Fruit fly (Drosophila melanogaster) whole organism, wandering third instar larva: ENCODE data around the gene Lkr.
A peak's percentile ranks its signal among the peaks of the same experiment; 100 is the strongest.

Source experiments
- Abd-B ChIP-seq: fragments of >200 bp; optimal IDR thresholded peaks from 2 replicates; lab custom pipeline; 2017; ENCODE audit warnings: missing biosample characterization, missing genetic modification characterization
- CG32264 ChIP-seq: fragments of 200-800 bp; sonication (Bioruptor generic); optimal IDR thresholded peaks from 2 replicates; lab custom pipeline; 2016; ENCODE audit warnings: missing biosample characterization, missing genetic modification characterization
- CG9705 ChIP-seq: fragments of 200-800 bp; sonication (Bioruptor generic); optimal IDR thresholded peaks from 2 replicates; lab custom pipeline; 2018; ENCODE audit warnings: missing biosample characterization, mild to moderate bottlenecking, missing genetic modification characterization
- CrebA ChIP-seq: fragments of 200-800 bp; sonication (Bioruptor generic); optimal IDR thresholded peaks from 2 replicates; lab custom pipeline; 2016; ENCODE audit warnings: missing biosample characterization, mild to moderate bottlenecking, missing genetic modification characterization, borderline replicate concordance
- Dfd ChIP-seq: fragments of >200 bp; optimal IDR thresholded peaks from 2 replicates; lab custom pipeline; 2017; ENCODE audit warnings: missing biosample characterization, missing genetic modification characterization
- GATAd ChIP-seq: sonication (Bioruptor generic); optimal IDR thresholded peaks from 2 replicates; lab custom pipeline; 2016; ENCODE audit warnings: missing biosample characterization, missing genetic modification characterization
- HLH106 ChIP-seq: fragments of 200-800 bp; optimal IDR thresholded peaks from 3 replicates; lab custom pipeline; 2019; ENCODE audit warnings: missing biosample characterization, mild to moderate bottlenecking, missing genetic modification characterization, moderate library complexity
- Hnf4 ChIP-seq: fragments of 200-800 bp; sonication (Bioruptor generic); optimal IDR thresholded peaks from 2 replicates; lab custom pipeline; 2016; ENCODE audit warnings: missing biosample characterization, mild to moderate bottlenecking, missing genetic modification characterization
- Hr78 ChIP-seq: fragments of >200 bp; optimal IDR thresholded peaks from 2 replicates; lab custom pipeline; 2017; ENCODE audit warnings: missing biosample characterization, missing genetic modification characterization
- Hr83 ChIP-seq: fragments of 200-300 bp; sonication (Bioruptor generic); optimal IDR thresholded peaks from 2 replicates; lab custom pipeline; 2016; ENCODE audit warnings: missing biosample characterization, mild to moderate bottlenecking, missing genetic modification characterization, moderate library complexity; ENCODE audit not compliant: poor library complexity, severe bottlenecking
- Jra ChIP-seq: sonication (Bioruptor generic); optimal IDR thresholded peaks from 2 replicates; lab custom pipeline; 2016; ENCODE audit warnings: missing biosample characterization, missing genetic modification characterization
- Myc ChIP-seq: fragments of >200 bp; optimal IDR thresholded peaks from 2 replicates; lab custom pipeline; 2017
- N ChIP-seq: fragments of >200 bp; optimal IDR thresholded peaks from 2 replicates; lab custom pipeline; 2018; ENCODE audit warnings: missing biosample characterization, missing external identifiers, missing genetic modification characterization
- Rel ChIP-seq, 2 experiments: fragments of 200-800 bp; sonication (Bioruptor generic) in 1 of 2; optimal IDR thresholded peaks; 2 replicates in 1 of 2; 3 replicates in 1 of 2; lab custom pipeline; 2016 to 2019; ENCODE audit warnings: mild to moderate bottlenecking in 2 of 2, missing biosample characterization in 2 of 2, missing genetic modification characterization in 2 of 2, moderate library complexity in 1 of 2
- Sp1 ChIP-seq: fragments of 200-800 bp; sonication (Bioruptor generic); optimal IDR thresholded peaks from 3 replicates; lab custom pipeline; 2019; ENCODE audit warnings: missing biosample characterization, mild to moderate bottlenecking, missing genetic modification characterization, moderate library complexity
- Vsx2 ChIP-seq: fragments of 200-300, 225-300 bp; sonication (Bioruptor generic); optimal IDR thresholded peaks from 2 replicates; lab custom pipeline; 2018; ENCODE audit warnings: missing biosample characterization, missing genetic modification characterization; ENCODE audit not compliant: partially characterized antibody
- br ChIP-seq: fragments of 200-800 bp; sonication (Bioruptor generic); optimal IDR thresholded peaks from 2 replicates; lab custom pipeline; 2016; ENCODE audit warnings: missing biosample characterization, missing genetic modification characterization
- brk ChIP-seq: fragments of 200-800 bp; sonication (Bioruptor generic); optimal IDR thresholded peaks from 2 replicates; lab custom pipeline; 2016; ENCODE audit warnings: missing biosample characterization, mild to moderate bottlenecking, missing genetic modification characterization
- dl ChIP-seq, 2 experiments: fragments of 175-275, 200-275 bp in 1 of 2; fragments of 200-275 bp in 1 of 2; sonication (Bioruptor generic); optimal IDR thresholded peaks; lab custom pipeline; 2018; ENCODE audit warnings: mild to moderate bottlenecking in 2 of 2, missing biosample characterization in 2 of 2, missing genetic modification characterization in 2 of 2, moderate library complexity in 2 of 2; ENCODE audit not compliant: partially characterized antibody in 2 of 2, insufficient read depth in 1 of 2
- dsf ChIP-seq: sonication (Bioruptor generic); optimal IDR thresholded peaks from 2 replicates; lab custom pipeline; 2016; ENCODE audit warnings: missing biosample characterization, missing genetic modification characterization, borderline replicate concordance
- foxo ChIP-seq, 2 experiments: fragments of 200-800 bp; sonication (Bioruptor generic); optimal IDR thresholded peaks; 2 replicates in 1 of 2; 3 replicates in 1 of 2; lab custom pipeline; 2016 to 2017; ENCODE audit warnings: missing biosample characterization in 2 of 2, missing genetic modification characterization in 2 of 2
- fru ChIP-seq: fragments of 200-800 bp; sonication (Bioruptor generic); optimal IDR thresholded peaks from 3 replicates; lab custom pipeline; 2016; ENCODE audit warnings: missing biosample characterization, mild to moderate bottlenecking, missing genetic modification characterization
- h ChIP-seq: fragments of 200-800 bp; sonication (Bioruptor generic); optimal IDR thresholded peaks from 3 replicates; lab custom pipeline; 2016; ENCODE audit warnings: missing biosample characterization, mild to moderate bottlenecking, missing genetic modification characterization
- jim ChIP-seq: fragments of 175-275, 200-325 bp; sonication (Bioruptor generic); optimal IDR thresholded peaks from 2 replicates; lab custom pipeline; 2016; ENCODE audit warnings: missing biosample characterization, mild to moderate bottlenecking, missing genetic modification characterization
- lola ChIP-seq: fragments of >200 bp; optimal IDR thresholded peaks from 2 replicates; lab custom pipeline; 2017; ENCODE audit warnings: missing biosample characterization, missing genetic modification characterization
- pan ChIP-seq: fragments of >200 bp; optimal IDR thresholded peaks from 2 replicates; lab custom pipeline; 2017
- psq ChIP-seq: fragments of 200-800 bp; sonication (Bioruptor generic); optimal IDR thresholded peaks from 3 replicates; lab custom pipeline; 2017; ENCODE audit warnings: missing biosample characterization, mild to moderate bottlenecking, missing genetic modification characterization, moderate library complexity
- rgr ChIP-seq: fragments of 200-800 bp; sonication (Bioruptor generic); optimal IDR thresholded peaks from 3 replicates; lab custom pipeline; 2016; ENCODE audit warnings: missing biosample characterization, mild to moderate bottlenecking, missing genetic modification characterization
- sage ChIP-seq: fragments of 200-800 bp; sonication (Bioruptor generic); optimal IDR thresholded peaks from 2 replicates; lab custom pipeline; 2016; ENCODE audit warnings: missing biosample characterization, mild to moderate bottlenecking, missing genetic modification characterization
- sv ChIP-seq: fragments of 200-800 bp; sonication (Bioruptor generic); optimal IDR thresholded peaks from 3 replicates; lab custom pipeline; 2016; ENCODE audit warnings: missing biosample characterization, missing genetic modification characterization
- tai ChIP-seq: sonication (Bioruptor generic); optimal IDR thresholded peaks from 2 replicates; lab custom pipeline; 2016; ENCODE audit warnings: missing biosample characterization, missing genetic modification characterization
- usp ChIP-seq: fragments of >200 bp; optimal IDR thresholded peaks from 2 replicates; lab custom pipeline; 2017; ENCODE audit warnings: missing biosample characterization, missing genetic modification characterization
- woc ChIP-seq: sonication (Bioruptor generic); optimal IDR thresholded peaks from 2 replicates; lab custom pipeline; 2016; ENCODE audit warnings: missing biosample characterization, mild to moderate bottlenecking, missing genetic modification characterization

Lkr gene

dm6 chr3L:5576543-5576942 lies 47.4 kb upstream of the Lkr start:
- no peak for TF ChIP-seq foxo (GFP tag; optimal IDR thresholded peaks at IDR 0.05; lab: Kevin White, UChicago)
- TF ChIP-seq Hr83 (GFP tag; lab: Kevin White, UChicago), result no peak
- TF ChIP-seq pan, result no peak
- TF ChIP-seq psq (GFP tag; lab: Kevin White, UChicago), result no peak
- TF ChIP-seq jim (GFP tag; lab: Kevin White, UChicago), result no peak
- no peak for TF ChIP-seq lola (GFP tag; lab: Kevin White, UChicago)
- TF ChIP-seq dsf, result no peak
- TF ChIP-seq Vsx2 (GFP tag; lab: Kevin White, UChicago), result no peak
- TF ChIP-seq Rel (GFP tag; optimal IDR thresholded peaks at IDR 0.05; lab: Kevin White, UChicago), result no peak
- TF ChIP-seq Rel (tag; optimal IDR thresholded peaks at IDR 0.05; lab: Kevin White, UChicago), result no peak

- TF ChIP-seq Abd-B (GFP tag; lab: Kevin White, UChicago) (no peak), h (GFP tag; lab: Kevin White, UChicago) (no peak), Rel (GFP tag; optimal IDR thresholded peaks at IDR 0.05; lab: Kevin White, UChicago) (no peak), Rel (tag; optimal IDR thresholded peaks at IDR 0.05; lab: Kevin White, UChicago) (peak; percentile 82), CrebA (GFP tag; lab: Kevin White, UChicago) (no peak), usp (GFP tag; lab: Kevin White, UChicago) (no peak), br (GFP tag; lab: Kevin White, UChicago) (no peak)
These were observed 46.4 kb upstream of the Lkr start for dm6 chr3L:5575524-5575923.

dm6 chr3L:5571051-5571450 lies 41.9 kb upstream of the Lkr start:
- TF ChIP-seq sv (no peak), jim (GFP tag; lab: Kevin White, UChicago) (peak; percentile 20), brk (GFP tag; lab: Kevin White, UChicago) (peak; percentile 20), HLH106 (tag; lab: Kevin White, UChicago) (no peak), dsf (no peak), GATAd (GFP tag; lab: Kevin White, UChicago) (no peak), psq (GFP tag; lab: Kevin White, UChicago) (peak; percentile 43), woc (GFP tag; lab: Kevin White, UChicago) (no peak), tai (GFP tag; lab: Kevin White, UChicago) (no peak), Sp1 (GFP tag; lab: Kevin White, UChicago) (peak; percentile 37), Jra (no peak), Hnf4 (no peak), Myc (lab: Kevin White, UChicago) (no peak), sage (GFP tag; lab: Kevin White, UChicago) (no peak), CG9705 (no peak)

dm6 chr3L:5569724-5570123 lies 40.6 kb upstream of the Lkr start:
- TF ChIP-seq N (GFP tag; lab: Kevin White, UChicago) (no peak), sage (GFP tag; lab: Kevin White, UChicago) (no peak), CG32264 (GFP tag; lab: Kevin White, UChicago) (no peak), GATAd (GFP tag; lab: Kevin White, UChicago) (no peak), lola (GFP tag; lab: Kevin White, UChicago) (no peak), fru (GFP tag; lab: Kevin White, UChicago) (no peak), rgr (GFP tag; lab: Kevin White, UChicago) (no peak), Hr83 (GFP tag; lab: Kevin White, UChicago) (no peak), CG9705 (no peak), Abd-B (GFP tag; lab: Kevin White, UChicago) (no peak), HLH106 (tag; lab: Kevin White, UChicago) (no peak), tai (GFP tag; lab: Kevin White, UChicago) (no peak), Dfd (GFP tag; lab: Kevin White, UChicago) (no peak), woc (GFP tag; lab: Kevin White, UChicago) (no peak), Vsx2 (GFP tag; lab: Kevin White, UChicago) (no peak), usp (GFP tag; lab: Kevin White, UChicago) (no peak), Hr78 (GFP tag; lab: Kevin White, UChicago) (no peak), pan (no peak), sv (no peak), dl (GFP tag; optimal IDR thresholded peaks at IDR 0.05; lab: Kevin White, UChicago; ENCODE audit: insufficient read depth in 1 of 2, partially characterized antibody in 2 of 2) (no peak)
- TF ChIP-seq, all 38 proteins: peak for 0
